Worm (Caenorhabditis elegans) whole organism, mixed stage, embryonic: ENCODE measurements around the gene B0495.7.
A peak's percentile ranks its signal among the peaks of the same experiment; 100 is the strongest.

ENCODE experiments used
- M03D4.4 ChIP-seq: sonication (generic microtip); optimal IDR thresholded peaks from 2 replicates; lab custom pipeline; 2017; ENCODE audit warnings: mild to moderate bottlenecking, missing genetic modification characterization, missing compliant biosample characterization
- bed-3 ChIP-seq: fragments of 200-800 bp; sonication (Bioruptor generic); optimal IDR thresholded peaks from 3 replicates; lab custom pipeline; 2018; ENCODE audit warnings: mild to moderate bottlenecking, missing genetic modification characterization, moderate library complexity, missing compliant biosample characterization
- blmp-1 ChIP-seq: fragments of 150-350 bp; optimal IDR thresholded peaks from 2 replicates; lab custom pipeline; 2014; ENCODE audit warnings: missing biosample characterization, missing genetic modification characterization
- ceh-39 ChIP-seq: fragments of 150-350 bp; optimal IDR thresholded peaks from 2 replicates; lab custom pipeline; 2014; ENCODE audit warnings: missing biosample characterization, missing genetic modification characterization
- ceh-43 ChIP-seq: fragments of 200-800 bp; sonication (Bioruptor generic); optimal IDR thresholded peaks from 2 replicates; lab custom pipeline; 2018; ENCODE audit warnings: mild to moderate bottlenecking, missing genetic modification characterization, moderate library complexity, missing compliant biosample characterization
- ceh-83 ChIP-seq: fragments of 200-800 bp; sonication (Bioruptor generic); optimal IDR thresholded peaks from 2 replicates; lab custom pipeline; 2018; ENCODE audit warnings: mild to moderate bottlenecking, missing genetic modification characterization, missing compliant biosample characterization
- ces-1 ChIP-seq: fragments of 150-350 bp; optimal IDR thresholded peaks from 2 replicates; lab custom pipeline; 2014; ENCODE audit warnings: missing biosample characterization, missing genetic modification reagents, missing genetic modification characterization
- cnd-1 ChIP-seq: fragments of 200-800 bp; sonication (Bioruptor generic); optimal IDR thresholded peaks from 2 replicates; lab custom pipeline; 2018; ENCODE audit warnings: mild to moderate bottlenecking, missing genetic modification characterization, missing compliant biosample characterization
- drap-1 ChIP-seq: fragments of 200-800 bp; sonication (Bioruptor generic); optimal IDR thresholded peaks from 3 replicates; lab custom pipeline; 2018; ENCODE audit warnings: mild to moderate bottlenecking, missing genetic modification characterization, missing compliant biosample characterization
- elt-1 ChIP-seq: sonication (generic microtip); optimal IDR thresholded peaks from 2 replicates; lab custom pipeline; 2017; ENCODE audit warnings: missing genetic modification characterization, mild to moderate bottlenecking, missing compliant biosample characterization, antibody characterized with exemption, moderate library complexity, borderline replicate concordance; ENCODE audit not compliant: insufficient read depth
- elt-3 ChIP-seq: fragments of 150-350 bp; optimal IDR thresholded peaks from 2 replicates; lab custom pipeline; 2014; ENCODE audit warnings: missing biosample characterization, missing genetic modification characterization
- flh-1 ChIP-seq: fragments of 200-800 bp; sonication (Bioruptor generic); optimal IDR thresholded peaks from 2 replicates; lab custom pipeline; 2018; ENCODE audit warnings: mild to moderate bottlenecking, missing genetic modification characterization, moderate library complexity, missing compliant biosample characterization
- ham-2 ChIP-seq: fragments of 200-800 bp; sonication (Bioruptor generic); optimal IDR thresholded peaks from 2 replicates; lab custom pipeline; 2018; ENCODE audit warnings: mild to moderate bottlenecking, missing genetic modification characterization, missing compliant biosample characterization
- hlh-1 ChIP-seq: fragments of 150-350 bp; optimal IDR thresholded peaks from 2 replicates; lab custom pipeline; 2014; ENCODE audit warnings: missing biosample characterization, missing genetic modification reagents, missing genetic modification characterization
- lin-13 ChIP-seq: fragments of 150-350 bp; optimal IDR thresholded peaks from 2 replicates; lab custom pipeline; 2014; ENCODE audit warnings: missing biosample characterization, missing genetic modification characterization
- lin-32 ChIP-seq: fragments of 200-800 bp; sonication (Bioruptor generic); optimal IDR thresholded peaks from 2 replicates; lab custom pipeline; 2018; ENCODE audit warnings: mild to moderate bottlenecking, missing genetic modification characterization, missing compliant biosample characterization
- lsy-2 ChIP-seq: fragments of 150-350 bp; optimal IDR thresholded peaks from 2 replicates; lab custom pipeline; 2014; ENCODE audit warnings: missing biosample characterization, missing genetic modification characterization
- mep-1 ChIP-seq: fragments of 150-350 bp; optimal IDR thresholded peaks from 2 replicates; lab custom pipeline; 2017; ENCODE audit warnings: missing biosample characterization, missing genetic modification reagents, missing genetic modification characterization, inconsistent platforms
- mls-2 ChIP-seq: sonication (generic microtip); optimal IDR thresholded peaks from 2 replicates; lab custom pipeline; 2016; ENCODE audit warnings: mild to moderate bottlenecking, missing genetic modification characterization, moderate library complexity, missing compliant biosample characterization
- nhr-237 ChIP-seq: fragments of 150-350 bp; optimal IDR thresholded peaks from 2 replicates; lab custom pipeline; 2014; ENCODE audit warnings: missing biosample characterization, missing genetic modification characterization
- nhr-28 ChIP-seq: fragments of 150-350 bp; optimal IDR thresholded peaks from 2 replicates; lab custom pipeline; 2014; ENCODE audit warnings: missing biosample characterization, missing genetic modification characterization
- nhr-76 ChIP-seq: sonication (generic microtip); optimal IDR thresholded peaks from 2 replicates; lab custom pipeline; 2017; ENCODE audit warnings: missing biosample characterization, missing genetic modification characterization
- pha-4 ChIP-seq: fragments of 150-350 bp; optimal IDR thresholded peaks from 2 replicates; lab custom pipeline; 2018; ENCODE audit warnings: missing biosample characterization, missing genetic modification reagents, missing genetic modification characterization
- snpc-4 ChIP-seq: fragments of 150-350 bp; optimal IDR thresholded peaks from 2 replicates; lab custom pipeline; 2014; ENCODE audit warnings: missing biosample characterization, missing genetic modification characterization
- sptf-1 ChIP-seq: sonication (generic microtip); optimal IDR thresholded peaks from 2 replicates; lab custom pipeline; 2017; ENCODE audit warnings: mild to moderate bottlenecking, missing genetic modification characterization, moderate library complexity, missing compliant biosample characterization
- tbx-8 ChIP-seq: fragments of 200-800 bp; sonication (Bioruptor generic); optimal IDR thresholded peaks from 2 replicates; lab custom pipeline; 2018; ENCODE audit warnings: mild to moderate bottlenecking, missing genetic modification characterization, moderate library complexity, missing compliant biosample characterization
- unc-120 ChIP-seq: sonication (generic microtip); optimal IDR thresholded peaks from 2 replicates; lab custom pipeline; 2017; ENCODE audit warnings: missing genetic modification characterization, missing compliant biosample characterization; ENCODE audit not compliant: poor library complexity, severe bottlenecking
- unc-39 ChIP-seq: fragments of 150-350 bp; optimal IDR thresholded peaks from 2 replicates; lab custom pipeline; 2014; ENCODE audit warnings: missing biosample characterization, missing genetic modification characterization
- unc-62 ChIP-seq: fragments of 150-350 bp; optimal IDR thresholded peaks from 2 replicates; lab custom pipeline; 2014; ENCODE audit warnings: missing biosample characterization, missing genetic modification reagents, missing genetic modification characterization
- zip-8 ChIP-seq: fragments of 150-350 bp; optimal IDR thresholded peaks from 2 replicates; lab custom pipeline; 2014; ENCODE audit warnings: missing biosample characterization, missing genetic modification characterization
- ztf-11 ChIP-seq: fragments of 150-350 bp; optimal IDR thresholded peaks from 2 replicates; lab custom pipeline; 2014; ENCODE audit warnings: missing biosample characterization, missing genetic modification characterization

B0495.7 gene

DNA sequence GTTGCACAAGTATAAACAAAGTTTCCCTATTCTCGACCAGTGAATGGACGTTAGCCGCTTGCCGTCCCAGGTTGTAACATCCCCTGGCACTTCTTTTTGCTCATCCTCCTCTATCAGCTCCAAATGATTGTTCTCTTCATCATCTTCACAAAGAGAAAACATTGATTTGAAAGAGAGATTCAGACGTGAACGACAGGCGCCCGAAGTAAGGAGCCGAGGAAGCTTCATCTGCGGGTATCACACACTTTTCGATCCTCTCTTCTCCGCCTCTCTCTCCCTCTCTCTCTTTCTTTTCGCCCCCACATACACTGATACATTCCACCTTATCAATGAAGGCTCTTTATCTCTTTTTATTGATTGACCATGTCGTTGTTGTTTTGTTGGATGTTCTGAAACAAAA is 17.8 kb upstream of the B0495.7 start:
- peak; percentile 81 for TF ChIP-seq unc-120 (tag; lab: Kevin White, UChicago)
- no peak for TF ChIP-seq pha-4 (tag; lab: Kevin White, UChicago)
- TF ChIP-seq unc-62 (GFP tag; lab: Kevin White, UChicago), result peak; percentile 49
- peak; percentile 90 for TF ChIP-seq hlh-1 (tag; lab: Kevin White, UChicago)
- TF ChIP-seq zip-8 (tag; lab: Kevin White, UChicago), result no peak

DNA sequence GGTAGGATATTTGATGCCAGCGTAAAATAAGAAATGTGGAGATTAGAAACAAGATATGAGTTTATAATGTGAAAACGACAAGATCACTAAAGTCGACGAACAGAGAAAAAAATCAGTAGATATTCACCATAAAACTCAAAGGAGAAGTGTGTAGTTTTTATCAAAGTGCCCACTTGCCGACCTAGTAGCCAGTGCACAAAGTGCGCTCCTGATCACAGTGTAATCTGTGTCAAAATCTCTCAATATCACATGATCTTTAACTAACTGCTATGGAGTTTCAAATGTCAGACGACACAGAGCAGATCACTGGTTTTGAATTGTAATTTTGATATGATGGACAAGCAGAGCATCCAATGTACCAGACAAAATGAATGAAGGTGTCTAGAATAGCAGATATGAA is 15.4 kb upstream of the B0495.7 start:
- peak; percentile 24 for TF ChIP-seq hlh-1 (tag; lab: Kevin White, UChicago)
- TF ChIP-seq flh-1 (GFP tag; lab: Kevin White, UChicago), result no peak
- TF ChIP-seq tbx-8, result no peak
- TF ChIP-seq lsy-2, result no peak
- TF ChIP-seq unc-120 (tag; lab: Kevin White, UChicago), result peak; percentile 0
- peak; percentile 41 for TF ChIP-seq unc-62 (GFP tag; lab: Kevin White, UChicago)

DNA sequence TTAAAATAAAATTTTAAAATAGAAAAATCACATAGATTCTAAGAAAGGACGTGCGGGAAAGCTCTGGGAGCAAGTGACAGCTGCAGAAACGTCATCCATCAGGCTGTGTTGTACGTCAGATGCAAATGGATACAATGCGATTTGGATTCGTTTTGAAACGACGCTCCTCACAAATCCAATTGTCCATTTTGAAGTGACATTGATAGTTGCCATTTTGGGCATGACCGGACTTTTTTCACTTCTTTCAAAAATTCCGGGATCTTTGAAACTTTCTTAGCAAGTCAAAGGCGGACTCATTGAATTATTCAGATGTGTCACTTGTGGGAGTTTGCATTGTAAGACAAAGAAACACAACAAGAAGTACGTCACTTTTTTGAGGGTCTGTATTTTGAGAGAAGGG is 14.0 kb upstream of the B0495.7 start:
- TF ChIP-seq ceh-39 (tag; lab: Kevin White, UChicago) (no peak), ces-1 (GFP tag; lab: Kevin White, UChicago) (peak; percentile 84)

DNA sequence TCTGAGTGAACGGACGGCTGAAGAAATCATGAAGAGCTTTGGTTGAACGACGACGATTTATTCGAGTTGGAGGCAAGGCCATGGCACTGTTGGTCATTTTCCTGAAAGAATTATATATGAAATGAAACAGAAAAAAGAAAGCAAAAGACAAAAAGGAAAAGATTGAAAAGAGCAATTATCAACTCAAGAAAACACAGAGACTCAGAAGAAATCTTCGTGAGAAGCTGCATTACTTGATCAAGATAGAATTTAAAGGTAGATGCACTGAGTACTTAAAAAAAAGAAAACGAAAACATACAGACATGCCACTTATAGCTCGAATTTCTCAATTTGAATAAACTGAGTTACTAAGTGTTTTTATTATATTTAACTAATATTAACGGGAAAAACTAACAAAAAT is 13.5 kb upstream of the B0495.7 start, which contains the start of gene cpna-5:
TSS of gene cpna-5 (minus strand) at position 101 of the 400 bp plus-strand sequence.
- TF ChIP-seq unc-62 (GFP tag; lab: Kevin White, UChicago), result no peak
- TF ChIP-seq pha-4 (tag; lab: Kevin White, UChicago), result no peak
- no peak for TF ChIP-seq ceh-83 (GFP tag; lab: Kevin White, UChicago)
- no peak for TF ChIP-seq ces-1 (GFP tag; lab: Kevin White, UChicago)
- no peak for TF ChIP-seq drap-1
- TF ChIP-seq ceh-39 (tag; lab: Kevin White, UChicago), result no peak
- TF ChIP-seq ztf-11 (tag; lab: Kevin White, UChicago), result no peak
- TF ChIP-seq tbx-8, result no peak
- no peak for TF ChIP-seq blmp-1 (tag; lab: Kevin White, UChicago)
- no peak for TF ChIP-seq M03D4.4 (tag; lab: Kevin White, UChicago)
- no peak for TF ChIP-seq sptf-1 (tag; lab: Kevin White, UChicago)
- no peak for TF ChIP-seq nhr-237 (tag; lab: Kevin White, UChicago)
- TF ChIP-seq unc-39 (tag; lab: Kevin White, UChicago), result no peak
- TF ChIP-seq snpc-4, result no peak
- TF ChIP-seq bed-3 (GFP tag; lab: Kevin White, UChicago), result no peak
- TF ChIP-seq elt-1 (tag; lab: Kevin White, UChicago), result no peak
- TF ChIP-seq, all 35 proteins: peak for 0

DNA sequence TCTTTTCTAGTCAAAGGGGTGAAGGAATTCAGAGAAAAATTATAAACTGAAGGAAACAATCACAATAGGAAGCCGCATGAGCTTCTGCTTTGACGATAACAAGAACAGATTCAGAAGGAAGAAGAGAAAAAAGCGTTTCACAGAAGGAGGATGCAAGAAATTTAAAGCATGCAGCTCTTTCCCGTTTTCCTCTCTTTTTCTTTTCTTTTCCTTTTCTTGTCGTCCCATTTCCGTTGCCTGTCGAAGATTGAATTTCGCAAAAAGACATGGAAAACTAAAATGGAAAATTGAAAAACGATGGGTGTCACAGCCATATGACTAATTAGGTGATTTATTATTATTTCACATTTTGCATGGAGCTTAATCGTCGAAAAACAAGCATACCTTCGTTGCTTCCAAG is 11.1 kb upstream of the B0495.7 start:
- TF ChIP-seq zip-8 (tag; lab: Kevin White, UChicago) (no peak), ces-1 (GFP tag; lab: Kevin White, UChicago) (peak; percentile 43)

DNA sequence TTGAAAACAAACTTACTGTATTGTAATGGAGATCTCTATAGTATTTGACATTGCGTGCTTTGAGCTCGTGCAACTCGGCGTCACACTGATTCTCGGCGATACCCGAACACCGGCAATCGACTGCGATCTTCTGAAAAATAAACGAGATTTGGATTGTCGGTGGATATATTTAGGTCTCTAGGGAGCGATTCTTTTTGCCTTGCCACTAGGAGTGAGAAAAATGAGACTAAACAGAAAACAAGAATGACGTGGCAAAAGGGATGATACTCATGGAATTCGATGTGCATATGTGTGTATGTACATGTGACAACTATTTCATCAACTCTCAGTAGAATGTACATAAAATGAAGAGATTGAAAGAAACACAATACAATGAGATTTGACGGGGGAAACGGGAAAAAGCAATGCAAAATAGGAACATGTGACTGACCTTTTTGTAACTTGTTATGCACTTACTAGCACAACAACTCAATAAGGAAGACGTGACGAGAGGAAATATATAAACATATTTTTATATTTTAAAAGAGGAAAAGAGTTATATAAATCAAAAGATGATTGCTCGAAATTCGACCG is 9.7 kb upstream of the B0495.7 start:
- TF ChIP-seq ces-1 (GFP tag; lab: Kevin White, UChicago) (peak; percentile 79), elt-1 (tag; lab: Kevin White, UChicago) (no peak)

DNA sequence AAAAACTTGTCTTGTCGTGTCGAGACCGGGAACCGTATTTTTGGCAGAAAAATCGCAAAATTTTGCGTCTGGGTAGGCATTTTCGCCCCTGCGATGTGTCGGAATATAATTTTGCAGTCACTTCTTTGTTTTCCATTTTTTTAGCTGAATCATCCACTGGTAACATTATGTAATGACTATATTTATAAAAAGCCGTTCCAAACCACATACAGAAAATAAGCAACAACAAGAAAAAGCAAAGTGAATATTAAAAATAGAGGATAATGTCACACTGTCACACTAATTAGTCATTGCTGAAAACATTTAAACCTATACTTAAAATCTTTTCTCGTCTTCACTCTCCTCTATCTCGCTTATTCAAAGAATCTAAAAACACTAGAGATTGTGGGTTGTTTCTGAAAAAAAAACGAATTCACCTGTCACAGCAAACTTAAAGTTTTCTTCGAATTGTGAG is 4.3 kb upstream of the B0495.7 start, which contains the start of gene sre-1:
TSS of gene sre-1 (plus strand) at position 404 of the 454 bp plus-strand sequence.
- no peak for TF ChIP-seq mep-1
- no peak for TF ChIP-seq sptf-1 (tag; lab: Kevin White, UChicago)
- no peak for TF ChIP-seq lin-13 (tag; lab: Kevin White, UChicago)
- no peak for TF ChIP-seq cnd-1 (tag; lab: Kevin White, UChicago)
- no peak for TF ChIP-seq drap-1
- no peak for TF ChIP-seq ham-2 (GFP tag; lab: Kevin White, UChicago)
- no peak for TF ChIP-seq nhr-237 (tag; lab: Kevin White, UChicago)
- no peak for TF ChIP-seq hlh-1 (tag; lab: Kevin White, UChicago)
- no peak for TF ChIP-seq nhr-28
- no peak for TF ChIP-seq lin-32
- no peak for TF ChIP-seq mls-2
- no peak for TF ChIP-seq elt-1 (tag; lab: Kevin White, UChicago)
- no peak for TF ChIP-seq elt-3
- TF ChIP-seq ceh-43 (GFP tag; lab: Kevin White, UChicago), result no peak
- TF ChIP-seq pha-4 (tag; lab: Kevin White, UChicago), result no peak
- TF ChIP-seq unc-120 (tag; lab: Kevin White, UChicago), result no peak
- TF ChIP-seq nhr-76 (tag; lab: Kevin White, UChicago), result no peak
- no peak for TF ChIP-seq M03D4.4 (tag; lab: Kevin White, UChicago)
- no peak for TF ChIP-seq unc-39 (tag; lab: Kevin White, UChicago)
